Fruit fly (Drosophila melanogaster) whole organism, embryonic: ENCODE results near the gene Sfp93F.
"Not testable (repeated sequence)": the region's sequence is repeated elsewhere in the genome, so short reads cannot be mapped to it uniquely, and the experiment has no call there.

Source experiments
- Blimp-1 ChIP-seq: fragments of 200-800 bp; sonication (Bioruptor generic); optimal IDR thresholded peaks from 3 replicates; lab custom pipeline; 2018; ENCODE audit warnings: missing biosample characterization, missing genetic modification characterization, mild to moderate bottlenecking, moderate library complexity, missing genetic modification reagents
- CG11504 ChIP-seq: fragments of 200-800 bp; sonication (Bioruptor generic); optimal IDR thresholded peaks from 3 replicates; lab custom pipeline; 2019; ENCODE audit warnings: missing biosample characterization, mild to moderate bottlenecking, missing genetic modification characterization, moderate library complexity
- CG11696 ChIP-seq: fragments of 200-800 bp; sonication (Bioruptor generic); IDR thresholded peaks from 2 replicates; pipeline ENCODE4 v1.3.6; 2022; ENCODE audit warnings: missing biosample characterization, missing genetic modification characterization
- CG13424 ChIP-seq: fragments of 200-800 bp; sonication (Bioruptor generic); optimal IDR thresholded peaks from 2 replicates; lab custom pipeline; 2019; ENCODE audit warnings: missing biosample characterization, mild to moderate bottlenecking, missing genetic modification characterization, moderate library complexity
- CG17612 ChIP-seq: fragments of 200-800 bp; sonication (Bioruptor generic); IDR thresholded peaks from 2 replicates; pipeline ENCODE4 v1.3.6; 2022; ENCODE audit warnings: missing biosample characterization, missing genetic modification characterization
- CG18764 ChIP-seq: fragments of 200-800 bp; sonication (Bioruptor generic); optimal IDR thresholded peaks from 3 replicates; lab custom pipeline; 2016; ENCODE audit warnings: missing biosample characterization, missing genetic modification characterization
- CG2120 ChIP-seq: fragments of 200-800 bp; sonication (Bioruptor generic); optimal IDR thresholded peaks from 3 replicates; lab custom pipeline; 2016; ENCODE audit warnings: missing biosample characterization, missing genetic modification characterization
- CG2199 ChIP-seq: fragments of 200-800 bp; sonication (Bioruptor generic); IDR thresholded peaks from 3 replicates; pipeline ENCODE4 v1.3.6; 2022; ENCODE audit warnings: missing biosample characterization, missing genetic modification characterization
- CG2712 ChIP-seq: fragments of 200-800 bp; optimal IDR thresholded peaks from 3 replicates; lab custom pipeline; 2019; ENCODE audit warnings: missing biosample characterization, mild to moderate bottlenecking, missing genetic modification characterization, moderate library complexity
- CG3995 ChIP-seq: fragments of 200-800 bp; sonication (Bioruptor generic); optimal IDR thresholded peaks from 3 replicates; lab custom pipeline; 2016; ENCODE audit warnings: missing biosample characterization, missing genetic modification characterization
- CG4424 ChIP-seq: fragments of 200-800 bp; sonication (Bioruptor generic); optimal IDR thresholded peaks from 3 replicates; lab custom pipeline; 2016; ENCODE audit warnings: missing biosample characterization, missing genetic modification characterization
- CG7372 ChIP-seq: fragments of 200-800 bp; sonication (Bioruptor generic); IDR thresholded peaks from 2 replicates; pipeline ENCODE4 v1.3.6; 2022; ENCODE audit warnings: missing biosample characterization, missing genetic modification characterization
- D19B ChIP-seq: fragments of 200-800 bp; sonication (Bioruptor generic); optimal IDR thresholded peaks from 2 replicates; lab custom pipeline; 2017; ENCODE audit warnings: missing biosample characterization, mild to moderate bottlenecking, missing genetic modification characterization
- Deaf1 ChIP-seq: fragments of 200-800 bp; optimal IDR thresholded peaks from 3 replicates; lab custom pipeline; 2019; ENCODE audit warnings: missing biosample characterization, mild to moderate bottlenecking, missing genetic modification characterization, moderate library complexity
- Doc3 ChIP-seq: fragments of 200-800 bp; sonication (Bioruptor generic); IDR thresholded peaks from 3 replicates; pipeline ENCODE4 v1.3.6; 2022; ENCODE audit warnings: missing biosample characterization, missing genetic modification characterization; ENCODE audit not compliant: partially characterized antibody
- Hr78 ChIP-seq, 2 experiments: fragments of 200-800 bp in 1 of 2; fragments of >200 bp in 1 of 2; sonication (Bioruptor generic) in 1 of 2; optimal IDR thresholded peaks; 2 replicates each; lab custom pipeline; 2017 to 2019; ENCODE audit warnings: missing biosample characterization in 2 of 2, missing genetic modification characterization in 2 of 2, mild to moderate bottlenecking in 1 of 2, moderate library complexity in 1 of 2
- MBD-R2 ChIP-seq: fragments of 200-800 bp; sonication (Bioruptor generic); IDR thresholded peaks from 2 replicates; pipeline ENCODE4 v1.3.6; 2022; ENCODE audit warnings: missing biosample characterization, missing genetic modification characterization
- Max ChIP-seq: fragments of 200-800 bp; sonication (Bioruptor generic); optimal IDR thresholded peaks from 2 replicates; lab custom pipeline; 2016; ENCODE audit warnings: missing biosample characterization, mild to moderate bottlenecking, missing genetic modification characterization
- Med ChIP-seq: fragments of 200-800 bp; sonication (Bioruptor generic); peaks from one replicate; lab custom pipeline; 2016; ENCODE audit warnings: missing biosample characterization, missing genetic modification characterization, mild to moderate bottlenecking, inconsistent platforms, moderate library complexity
- NFAT ChIP-seq: fragments of 200-800 bp; sonication (Bioruptor generic); IDR thresholded peaks from 2 replicates; pipeline ENCODE4 v1.3.6; 2022; ENCODE audit warnings: missing biosample characterization, missing genetic modification characterization
- Neu2 ChIP-seq: fragments of 200-800 bp; sonication (Bioruptor generic); optimal IDR thresholded peaks from 3 replicates; lab custom pipeline; 2016; ENCODE audit warnings: missing biosample characterization, missing genetic modification characterization, borderline replicate concordance
- PHDP ChIP-seq: fragments of 200-800 bp; sonication (Bioruptor generic); optimal IDR thresholded peaks from 3 replicates; lab custom pipeline; 2018; ENCODE audit warnings: missing biosample characterization, mild to moderate bottlenecking, missing genetic modification characterization, moderate library complexity
- Tbp ChIP-seq: fragments of >200 bp; optimal IDR thresholded peaks from 2 replicates; lab custom pipeline; 2018; ENCODE audit warnings: missing biosample characterization, missing genetic modification characterization
- ato ChIP-seq: fragments of 200-800 bp; sonication (Bioruptor generic); IDR thresholded peaks from 2 replicates; pipeline ENCODE4 v1.3.6; 2022; ENCODE audit warnings: missing biosample characterization, missing genetic modification characterization; ENCODE audit not compliant: partially characterized antibody
- chinmo ChIP-seq: fragments of 200-800 bp; sonication (Bioruptor generic); IDR thresholded peaks from 4 replicates; pipeline ENCODE4 v1.3.6; 2022; ENCODE audit warnings: missing biosample characterization, missing genetic modification characterization; ENCODE audit not compliant: partially characterized antibody
- chn ChIP-seq: fragments of 200-800 bp; sonication (Bioruptor generic); optimal IDR thresholded peaks from 2 replicates; lab custom pipeline; 2016; ENCODE audit warnings: missing biosample characterization, missing genetic modification characterization
- crol ChIP-seq: fragments of 200-800 bp; sonication (Bioruptor generic); IDR thresholded peaks from 2 replicates; pipeline ENCODE4 v1.3.6; 2022; ENCODE audit warnings: missing biosample characterization, missing genetic modification characterization
- dan ChIP-seq: fragments of 200-800 bp; sonication (Bioruptor generic); IDR thresholded peaks from 2 replicates; pipeline ENCODE4 v1.3.6; 2022; ENCODE audit warnings: missing biosample characterization, missing genetic modification characterization
- emc ChIP-seq: fragments of 200-800 bp; sonication (Bioruptor generic); optimal IDR thresholded peaks from 2 replicates; lab custom pipeline; 2016; ENCODE audit warnings: missing biosample characterization, missing genetic modification characterization
- grn ChIP-seq: fragments of 200-800 bp; sonication (Bioruptor generic); optimal IDR thresholded peaks from 3 replicates; lab custom pipeline; 2017; ENCODE audit warnings: missing biosample characterization, missing genetic modification characterization
- ham ChIP-seq: fragments of 200-800 bp; sonication (Bioruptor generic); IDR thresholded peaks from 2 replicates; pipeline ENCODE4 v1.3.6; 2022; ENCODE audit warnings: missing biosample characterization, missing genetic modification characterization
- insv ChIP-seq, 2 experiments: fragments of 200-800 bp; sonication (Bioruptor generic); optimal IDR thresholded peaks; 3 replicates each; lab custom pipeline; 2016 to 2018; ENCODE audit warnings: missing biosample characterization in 2 of 2, missing genetic modification characterization in 2 of 2
- jigr1 ChIP-seq: fragments of 200-800 bp; sonication (Bioruptor generic); IDR thresholded peaks from 3 replicates; pipeline ENCODE4 v1.3.6; 2022; ENCODE audit warnings: missing biosample characterization, missing genetic modification characterization
- lov ChIP-seq, 2 experiments: fragments of 200-800 bp in 1 of 2; fragments of >200 bp in 1 of 2; sonication (Bioruptor generic) in 1 of 2; IDR thresholded peaks in 1 of 2; optimal IDR thresholded peaks in 1 of 2; 2 replicates in 1 of 2; 3 replicates in 1 of 2; pipeline versions ENCODE4 v1.3.6 to Lab custom; 2017 to 2022; ENCODE audit warnings: missing biosample characterization in 1 of 2, missing genetic modification characterization in 1 of 2
- nom ChIP-seq: fragments of 200-800 bp; sonication (Bioruptor generic); optimal IDR thresholded peaks from 2 replicates; lab custom pipeline; 2017; ENCODE audit warnings: missing biosample characterization, missing genetic modification characterization, mild to moderate bottlenecking, moderate library complexity, missing genetic modification reagents
- peb ChIP-seq: fragments of 200-800 bp; sonication (Bioruptor generic); IDR thresholded peaks from 2 replicates; pipeline ENCODE4 v1.3.6; 2022; ENCODE audit warnings: missing biosample characterization, missing genetic modification characterization
- pita ChIP-seq: fragments of 200-800 bp; sonication (Bioruptor generic); optimal IDR thresholded peaks from 2 replicates; lab custom pipeline; 2017; ENCODE audit warnings: missing biosample characterization, mild to moderate bottlenecking, missing genetic modification characterization
- repo ChIP-seq: fragments of 200-800 bp; sonication (Bioruptor generic); optimal IDR thresholded peaks from 2 replicates; lab custom pipeline; 2016; ENCODE audit warnings: missing biosample characterization, missing genetic modification characterization
- sc ChIP-seq, 3 experiments: fragments of >200 bp in 2 of 3; fragments of 200-800 bp in 1 of 3; sonication (Bioruptor generic) in 1 of 3; optimal IDR thresholded peaks; 2 replicates in 2 of 3; 3 replicates in 1 of 3; lab custom pipeline; 2017; ENCODE audit warnings: mild to moderate bottlenecking in 1 of 3, missing biosample characterization in 1 of 3, missing genetic modification characterization in 1 of 3, missing genetic modification reagents in 1 of 3
- shn ChIP-seq: fragments of 200-800 bp; sonication (Bioruptor generic); optimal IDR thresholded peaks from 3 replicates; lab custom pipeline; 2016; ENCODE audit warnings: missing biosample characterization, missing genetic modification characterization
- slp2 ChIP-seq: fragments of 200-800 bp; sonication (Bioruptor generic); optimal IDR thresholded peaks from 2 replicates; lab custom pipeline; 2016; ENCODE audit warnings: missing biosample characterization, missing genetic modification characterization
- sqz ChIP-seq: fragments of 200-800 bp; sonication (Bioruptor generic); optimal IDR thresholded peaks from 3 replicates; lab custom pipeline; 2018; ENCODE audit warnings: missing biosample characterization, mild to moderate bottlenecking, missing genetic modification characterization
- sug ChIP-seq: fragments of 200-800 bp; optimal IDR thresholded peaks from 2 replicates; lab custom pipeline; 2019; ENCODE audit warnings: missing biosample characterization, mild to moderate bottlenecking, missing genetic modification characterization, moderate library complexity
- tap ChIP-seq: fragments of 200-800 bp; optimal IDR thresholded peaks from 3 replicates; lab custom pipeline; 2019; ENCODE audit warnings: missing biosample characterization, mild to moderate bottlenecking, missing genetic modification characterization, moderate library complexity
- tup ChIP-seq: fragments of 200-800 bp; sonication (Bioruptor generic); optimal IDR thresholded peaks from 2 replicates; lab custom pipeline; 2016; ENCODE audit warnings: missing biosample characterization, mild to moderate bottlenecking, missing genetic modification characterization, moderate library complexity
- twi ChIP-seq: fragments of 200-800 bp; optimal IDR thresholded peaks from 2 replicates; lab custom pipeline; 2019; ENCODE audit warnings: missing biosample characterization, mild to moderate bottlenecking, missing genetic modification characterization, moderate library complexity
- vvl ChIP-seq: fragments of 200-800 bp; sonication (Bioruptor generic); IDR thresholded peaks from 2 replicates; pipeline ENCODE4 v1.3.6; 2022; ENCODE audit warnings: missing biosample characterization, missing genetic modification characterization

The Sfp93F gene

DNA sequence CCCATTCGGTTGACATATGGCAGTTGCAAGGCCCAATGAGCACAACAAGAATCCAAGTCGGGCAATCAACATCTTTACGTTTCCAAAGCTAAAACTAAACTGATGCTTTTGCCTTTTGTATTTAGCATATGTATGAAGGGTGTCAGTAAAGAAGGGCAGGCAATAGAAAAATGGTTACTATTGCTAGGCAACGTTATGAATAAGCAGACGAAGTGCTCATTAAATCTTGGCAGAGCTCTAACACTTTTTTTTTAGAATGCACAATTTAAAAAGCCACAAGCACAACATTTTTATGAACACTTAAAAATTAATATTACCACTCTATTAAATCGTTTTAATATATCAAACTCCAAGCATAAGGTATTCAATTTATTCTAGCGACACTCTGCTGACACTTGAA lies at the start of gene Sfp93F:
Sfp93F (minus strand) TSS at position 101 of the 400 bp plus-strand sequence.
- TF ChIP-seq Neu2 (GFP tag; lab: Kevin White, UChicago); tup; D19B (GFP tag; lab: Kevin White, UChicago): not testable (repeated sequence)
- TF ChIP-seq, all 482 proteins: peak for 0; not testable (repeated sequence) for 482

DNA sequence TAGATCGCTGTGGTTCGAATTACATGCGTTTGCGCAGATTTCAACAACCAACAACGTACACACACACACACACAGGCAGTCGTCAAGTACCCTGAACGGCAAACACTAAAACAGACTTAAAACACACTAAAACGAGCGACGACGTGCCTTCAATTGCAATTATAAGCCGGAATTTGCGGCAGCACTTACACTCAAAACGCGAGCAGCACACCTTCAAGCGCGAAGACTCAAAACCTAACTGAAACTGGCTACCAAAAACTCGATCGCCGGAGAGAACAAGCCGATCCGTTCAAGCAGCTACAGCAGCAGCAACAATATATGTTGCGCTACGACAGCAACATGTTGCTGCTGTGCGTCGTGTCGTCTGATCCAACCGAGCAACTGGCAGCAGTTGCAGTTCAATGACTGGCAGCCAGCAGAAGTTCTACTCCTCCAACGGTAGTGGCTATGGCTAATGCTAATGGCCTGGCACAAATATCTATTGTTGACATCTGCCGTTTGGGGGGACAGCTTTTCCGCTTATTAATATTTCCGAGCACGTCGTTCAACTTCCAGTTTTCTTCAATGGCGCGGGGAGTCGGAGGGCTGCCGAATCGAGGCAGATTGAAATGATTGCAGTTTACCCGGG lies 46.3 kb upstream of the Sfp93F start, which contains the start of gene tsl:
tsl (minus strand) TSS at position 242 of the 628 bp plus-strand sequence.
- TF ChIP-seq Tbp (GFP tag; lab: Kevin White, UChicago) (no peak), sc (optimal IDR thresholded peaks at IDR 0.05; lab: Kevin White, UChicago) (no peak), sc (GFP tag; optimal IDR thresholded peaks at IDR 0.05; lab: Kevin White, UChicago) (no peak), slp2 (GFP tag; lab: Kevin White, UChicago) (no peak), Med (GFP tag; lab: Kevin White, UChicago) (peak; percentile 61), NFAT (no peak), CG2120 (no peak), vvl (GFP tag; lab: Robert Waterston, UW) (peak; percentile 41; the same call in 1 of the 2 replicates), CG13424 (tag; lab: Kevin White, UChicago) (no peak), chn (no peak), ato (no peak), CG18764 (no peak), Max (GFP tag; lab: Kevin White, UChicago) (no peak), peb (GFP tag; lab: Robert Waterston, UW) (no peak), Doc3 (GFP tag; lab: Robert Waterston, UW) (no peak), insv (GFP tag; optimal IDR thresholded peaks at IDR 0.05; lab: Kevin White, UChicago) (no peak), CG17612 (no peak), Hr78 (GFP tag; optimal IDR thresholded peaks at IDR 0.05; lab: Kevin White, UChicago) (peak in 1 of 2 experiments; percentile 95), repo (GFP tag; lab: Kevin White, UChicago) (no peak), CG3995 (GFP tag; lab: Kevin White, UChicago) (no peak), CG2199 (peak; percentile 87), tap (tag; lab: Kevin White, UChicago) (no peak), shn (GFP tag; lab: Kevin White, UChicago) (no peak), MBD-R2 (GFP tag; lab: Robert Waterston, UW) (no peak), tup (no peak), CG11504 (tag; lab: Kevin White, UChicago) (peak; percentile 99), pita (no peak), CG11696 (no peak), twi (tag; lab: Kevin White, UChicago) (no peak), chinmo (peak; percentile 71; the same call in 1 of the 4 replicates), sug (tag; lab: Kevin White, UChicago) (no peak), CG7372 (GFP tag; lab: Robert Waterston, UW) (no peak), nom (GFP tag; lab: Kevin White, UChicago) (peak; percentile 34), Deaf1 (tag; lab: Kevin White, UChicago) (peak; percentile 67), emc (no peak), crol (GFP tag; lab: Robert Waterston, UW) (peak; percentile 24; the same call in 1 of the 2 replicates), sqz (GFP tag; lab: Kevin White, UChicago) (no peak), ham (GFP tag; lab: Robert Waterston, UW) (no peak), dan (GFP tag; lab: Robert Waterston, UW) (no peak), lov (optimal IDR thresholded peaks at IDR 0.05; lab: Kevin White, UChicago) (no peak), lov (GFP tag; IDR thresholded peaks at IDR 0.05; lab: Robert Waterston, UW) (no peak), grn (GFP tag; lab: Kevin White, UChicago) (no peak), CG2712 (tag; lab: Kevin White, UChicago) (no peak), jigr1 (GFP tag; lab: Robert Waterston, UW) (no peak), PHDP (tag; lab: Kevin White, UChicago) (no peak), Blimp-1 (GFP tag; lab: Kevin White, UChicago) (peak; percentile 18), CG4424 (no peak)
